Fruit fly (Drosophila melanogaster) whole organism, pupa: Measurements from ENCODE around the gene CG4287.

Experiments
- CG10348 ChIP-seq: fragments of 200-800 bp; sonication (Bioruptor generic); IDR thresholded peaks from 2 replicates; pipeline ENCODE4 v1.3.6; 2022; ENCODE audit warnings: missing biosample characterization, missing genetic modification characterization
- CG12605 ChIP-seq: fragments of 200-800 bp; sonication (Bioruptor generic); IDR thresholded peaks from 2 replicates; pipeline ENCODE4 v1.3.6; 2022; ENCODE audit warnings: missing biosample characterization, missing genetic modification characterization
- CG13204 ChIP-seq: fragments of 200-800 bp; sonication (Bioruptor generic); optimal IDR thresholded peaks from 2 replicates; lab custom pipeline; 2018; ENCODE audit warnings: missing biosample characterization, mild to moderate bottlenecking, missing genetic modification characterization, moderate library complexity
- CG14655 ChIP-seq: fragments of 200-800 bp; sonication (Bioruptor generic); optimal IDR thresholded peaks from 3 replicates; lab custom pipeline; 2017; ENCODE audit warnings: mild to moderate bottlenecking, missing biosample characterization, missing genetic modification reagents, missing genetic modification characterization
- CG15710 ChIP-seq: fragments of 200-800 bp; sonication (Bioruptor generic); optimal IDR thresholded peaks from 2 replicates; lab custom pipeline; 2018; ENCODE audit warnings: missing biosample characterization, mild to moderate bottlenecking, missing genetic modification characterization, moderate library complexity
- CG17806 ChIP-seq: fragments of 200-800 bp; sonication (Bioruptor generic); optimal IDR thresholded peaks from 2 replicates; lab custom pipeline; 2018; ENCODE audit warnings: missing biosample characterization, mild to moderate bottlenecking, missing genetic modification characterization, moderate library complexity
- CG32121 ChIP-seq: fragments of 200-800 bp; sonication (Bioruptor generic); IDR thresholded peaks from 2 replicates; pipeline ENCODE4 v1.3.6; 2022; ENCODE audit warnings: missing biosample characterization, missing genetic modification characterization
- CG34367 ChIP-seq: fragments of 200-800 bp; sonication (Bioruptor generic); optimal IDR thresholded peaks from 2 replicates; lab custom pipeline; 2018; ENCODE audit warnings: missing biosample characterization, mild to moderate bottlenecking, missing genetic modification characterization
- CG4496 ChIP-seq: fragments of 200-800 bp; sonication (Bioruptor generic); IDR thresholded peaks from 3 replicates; pipeline ENCODE4 v1.3.6; 2022; ENCODE audit warnings: missing biosample characterization, missing genetic modification characterization
- CG8159 ChIP-seq: fragments of 200-800 bp; sonication (Bioruptor generic); optimal IDR thresholded peaks from 3 replicates; lab custom pipeline; 2018; ENCODE audit warnings: missing biosample characterization, mild to moderate bottlenecking, missing genetic modification characterization, moderate library complexity
- CG8301 ChIP-seq: fragments of 200-800 bp; sonication (Bioruptor generic); optimal IDR thresholded peaks from 2 replicates; lab custom pipeline; 2018; ENCODE audit warnings: missing biosample characterization, mild to moderate bottlenecking, missing genetic modification characterization
- CG9948 ChIP-seq: fragments of 200-800 bp; sonication (Bioruptor generic); optimal IDR thresholded peaks from 2 replicates; lab custom pipeline; 2018; ENCODE audit warnings: missing biosample characterization, mild to moderate bottlenecking, missing genetic modification characterization, moderate library complexity
- D1 ChIP-seq: fragments of 200-800 bp; sonication (Bioruptor generic); optimal IDR thresholded peaks from 2 replicates; lab custom pipeline; 2018; ENCODE audit warnings: missing biosample characterization, mild to moderate bottlenecking, missing genetic modification characterization, moderate library complexity
- EcR ChIP-seq: fragments of 200-800 bp; sonication (Bioruptor generic); optimal IDR thresholded peaks from 3 replicates; lab custom pipeline; 2019; ENCODE audit warnings: missing biosample characterization, missing genetic modification characterization, mild to moderate bottlenecking, moderate library complexity, missing genetic modification reagents
- Ets98B ChIP-seq: fragments of 200-800 bp; sonication (Bioruptor generic); IDR thresholded peaks from 2 replicates; pipeline ENCODE4 v1.3.6; 2022; ENCODE audit warnings: missing biosample characterization, missing genetic modification characterization
- Pif1A ChIP-seq: fragments of 200-800 bp; sonication (Bioruptor generic); optimal IDR thresholded peaks from 3 replicates; lab custom pipeline; 2016; ENCODE audit warnings: missing biosample characterization, missing genetic modification characterization
- Pif1B ChIP-seq: fragments of 200-800 bp; sonication (Bioruptor generic); optimal IDR thresholded peaks from 3 replicates; lab custom pipeline; 2016; ENCODE audit warnings: missing biosample characterization, missing genetic modification characterization
- Snoo ChIP-seq: fragments of 200-800 bp; sonication (Bioruptor generic); optimal IDR thresholded peaks from 3 replicates; lab custom pipeline; 2017; ENCODE audit warnings: missing biosample characterization, mild to moderate bottlenecking, missing genetic modification characterization, inconsistent platforms
- fd96Ca ChIP-seq: fragments of 200-800 bp; sonication (Bioruptor generic); IDR thresholded peaks from 3 replicates; pipeline ENCODE4 v1.3.6; 2022; ENCODE audit warnings: missing biosample characterization, missing genetic modification characterization
- gl ChIP-seq: fragments of 200-800 bp; sonication (Bioruptor generic); optimal IDR thresholded peaks from 2 replicates; lab custom pipeline; 2018; ENCODE audit warnings: missing biosample characterization, mild to moderate bottlenecking, missing genetic modification characterization
- rn ChIP-seq: fragments of 200-800 bp; sonication (Bioruptor generic); IDR thresholded peaks from 2 replicates; pipeline ENCODE4 v1.3.6; 2022; ENCODE audit warnings: missing biosample characterization, missing genetic modification characterization

Gene CG4287

dm6 chr3R:15920229-15920533 lies 43.5 kb downstream of the CG4287 start:
- TF ChIP-seq CG32121 (GFP tag; lab: Robert Waterston, UW) (peak; percentile 6; the same call in 1 of the 2 replicates), CG14655 (GFP tag; lab: Kevin White, UChicago) (peak; percentile 1), Ets98B (GFP tag; lab: Robert Waterston, UW) (no peak)

- TF ChIP-seq CG12605 (GFP tag; lab: Robert Waterston, UW) = peak; percentile 95
- TF ChIP-seq Pif1B (GFP tag; lab: Kevin White, UChicago) = peak; percentile 98
- peak; percentile 97 for TF ChIP-seq CG34367 (tag; lab: Kevin White, UChicago)
- TF ChIP-seq CG8159 (tag; lab: Kevin White, UChicago) = peak; percentile 94
- peak; percentile 89 for TF ChIP-seq gl (tag; lab: Kevin White, UChicago)
- TF ChIP-seq CG4496 (GFP tag; lab: Robert Waterston, UW) = peak; percentile 97
- peak; percentile 98 for TF ChIP-seq CG13204 (GFP tag; lab: Kevin White, UChicago)
- TF ChIP-seq CG17806 (tag; lab: Kevin White, UChicago) = peak; percentile 96
- TF ChIP-seq CG9948 (tag; lab: Kevin White, UChicago) = peak; percentile 95
- peak; percentile 95 for TF ChIP-seq Ets98B (GFP tag; lab: Robert Waterston, UW)
- peak; percentile 96 for TF ChIP-seq Pif1A (GFP tag; lab: Kevin White, UChicago)
- peak; percentile 97 for TF ChIP-seq fd96Ca (GFP tag; lab: Robert Waterston, UW)
- TF ChIP-seq CG32121 (GFP tag; lab: Robert Waterston, UW) = peak; percentile 92
- TF ChIP-seq CG8301 (tag; lab: Kevin White, UChicago) = peak; percentile 97
- TF ChIP-seq EcR (GFP tag; lab: Kevin White, UChicago) = peak; percentile 69
- TF ChIP-seq CG15710 (tag; lab: Kevin White, UChicago) = peak; percentile 93
- peak; percentile 96 for TF ChIP-seq rn
- peak; percentile 75 for TF ChIP-seq CG10348 (GFP tag; lab: Robert Waterston, UW)
- peak; percentile 90 for TF ChIP-seq D1 (tag; lab: Kevin White, UChicago)
- peak; percentile 96 for TF ChIP-seq Snoo (tag; lab: Kevin White, UChicago)
- TF ChIP-seq CG14655 (GFP tag; lab: Kevin White, UChicago) = peak; percentile 97
Observed at dm6 chr3R:15919367-15920228, 44.1 kb downstream of the CG4287 start.

- no peak for TF ChIP-seq CG15710 (tag; lab: Kevin White, UChicago)
- TF ChIP-seq EcR (GFP tag; lab: Kevin White, UChicago) = no peak
- TF ChIP-seq Ets98B (GFP tag; lab: Robert Waterston, UW) = no peak
- no peak for TF ChIP-seq rn
Observed at dm6 chr3R:15917907-15918306, 45.8 kb downstream of the CG4287 start, which contains the start of gene CG45105. Gene CG45105 (minus strand): TSS chr3R:15918007.

- no peak for TF ChIP-seq Pif1A (GFP tag; lab: Kevin White, UChicago)
- no peak for TF ChIP-seq CG8159 (tag; lab: Kevin White, UChicago)
- no peak for TF ChIP-seq Ets98B (GFP tag; lab: Robert Waterston, UW)
- TF ChIP-seq CG17806 (tag; lab: Kevin White, UChicago) = no peak
- no peak for TF ChIP-seq CG32121 (GFP tag; lab: Robert Waterston, UW)
- no peak for TF ChIP-seq Snoo (tag; lab: Kevin White, UChicago)
- no peak for TF ChIP-seq CG12605 (GFP tag; lab: Robert Waterston, UW)
- TF ChIP-seq CG9948 (tag; lab: Kevin White, UChicago) = no peak
- TF ChIP-seq CG14655 (GFP tag; lab: Kevin White, UChicago) = no peak
- no peak for TF ChIP-seq fd96Ca (GFP tag; lab: Robert Waterston, UW)
- TF ChIP-seq CG4496 (GFP tag; lab: Robert Waterston, UW) = no peak
- TF ChIP-seq CG8301 (tag; lab: Kevin White, UChicago) = no peak
- TF ChIP-seq D1 (tag; lab: Kevin White, UChicago) = no peak
- TF ChIP-seq EcR (GFP tag; lab: Kevin White, UChicago) = no peak
- no peak for TF ChIP-seq CG13204 (GFP tag; lab: Kevin White, UChicago)
- TF ChIP-seq CG34367 (tag; lab: Kevin White, UChicago) = no peak
Observed at dm6 chr3R:15913231-15913630, 50.4 kb downstream of the CG4287 start.
